ENCODE assay signal across 5 fruit fly cellular contexts in the genomic region with DNA sequence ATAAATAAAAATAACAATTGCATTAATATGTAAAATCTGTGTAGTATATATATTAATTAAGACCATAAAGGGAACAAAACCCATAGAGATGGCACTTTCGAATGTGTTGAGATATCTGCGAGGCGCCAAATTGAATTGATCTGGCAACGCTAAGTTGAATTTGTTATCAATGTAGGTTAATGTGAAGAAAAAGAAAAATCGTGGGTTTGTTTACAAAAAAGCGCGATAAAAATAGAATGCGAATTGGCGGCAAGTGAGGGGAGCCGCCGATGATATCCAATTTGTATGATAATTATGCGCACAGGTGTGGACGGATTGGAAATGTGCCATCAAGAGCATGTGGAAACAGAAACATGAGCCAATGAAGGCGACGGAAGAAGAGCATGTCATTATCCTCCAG.
TF ChIP-seq lines count a peak whose summit lies in the region.

No protein-coding gene starts in this region.

- peak; percentile 29 for TF ChIP-seq CTCF in whole organism, embryonic (GFP tag; optimal IDR thresholded peaks at IDR 0.05; lab: Kevin White, UChicago)

TF ChIP-seq in whole organism, adult, 20 proteins besides CTCF, POLR2A, EP300 and RAD21:
- TF ChIP-seq Mnt (GFP tag; optimal IDR thresholded peaks at IDR 0.05; lab: Kevin White, UChicago), result peak; percentile 42
- TF ChIP-seq CG14711 (tag; optimal IDR thresholded peaks at IDR 0.05; lab: Kevin White, UChicago), result no peak

TF ChIP-seq in whole organism, embryonic, 481 proteins besides CTCF, POLR2A, EP300 and RAD21 (continues in another document):
- TF ChIP-seq kni (GFP tag; optimal IDR thresholded peaks at IDR 0.05; lab: Kevin White, UChicago), result peak; percentile 44
- no peak for TF ChIP-seq Ravus (GFP tag; IDR thresholded peaks at IDR 0.05; lab: Robert Waterston, UW)
- TF ChIP-seq HLH54F (GFP tag; optimal IDR thresholded peaks at IDR 0.05; lab: Kevin White, UChicago), result no peak
- no peak for TF ChIP-seq CG6765 (GFP tag; optimal IDR thresholded peaks at IDR 0.05; lab: Kevin White, UChicago)
- no peak for TF ChIP-seq h (optimal IDR thresholded peaks at IDR 0.05; lab: Kevin White, UChicago)
- peak; percentile 91 for TF ChIP-seq bigmax (GFP tag; optimal IDR thresholded peaks at IDR 0.05; lab: Kevin White, UChicago)
- TF ChIP-seq Sox102F (GFP tag; optimal IDR thresholded peaks at IDR 0.05; lab: Kevin White, UChicago), result no peak
- TF ChIP-seq otp (GFP tag; IDR thresholded peaks at IDR 0.05; lab: Robert Waterston, UW), result no peak
- TF ChIP-seq bbx (GFP tag; IDR thresholded peaks at IDR 0.05; lab: Robert Waterston, UW; ENCODE audit: partially characterized antibody), result peak; percentile 73
- TF ChIP-seq Dad (GFP tag; optimal IDR thresholded peaks at IDR 0.05; lab: Kevin White, UChicago), result no peak
- TF ChIP-seq Dbx (GFP tag; IDR thresholded peaks at IDR 0.05; lab: Robert Waterston, UW), result no peak
- TF ChIP-seq CHES-1-like (GFP tag; optimal IDR thresholded peaks at IDR 0.05; lab: Kevin White, UChicago), result no peak
- 0 out of 2 replicates have a peak, but pooled peaks have one; percentile 14 for TF ChIP-seq ato (GFP tag; IDR thresholded peaks at IDR 0.05; lab: Robert Waterston, UW; ENCODE audit: partially characterized antibody)
- TF ChIP-seq CG11398 (GFP tag; optimal IDR thresholded peaks at IDR 0.05; lab: Kevin White, UChicago), result no peak
- no peak for TF ChIP-seq ranshi (GFP tag; IDR thresholded peaks at IDR 0.05; lab: Robert Waterston, UW)
- TF ChIP-seq crp (GFP tag; optimal IDR thresholded peaks at IDR 0.05; lab: Kevin White, UChicago), result no peak
- no peak for TF ChIP-seq CG9437 (GFP tag; optimal IDR thresholded peaks at IDR 0.05; lab: Kevin White, UChicago)
- TF ChIP-seq zf30C (GFP tag; optimal IDR thresholded peaks at IDR 0.05; lab: Kevin White, UChicago), result no peak
- TF ChIP-seq ase (GFP tag; IDR thresholded peaks at IDR 0.05; lab: Robert Waterston, UW), result no peak
- no peak for TF ChIP-seq ewg (GFP tag; optimal IDR thresholded peaks at IDR 0.05; lab: Kevin White, UChicago)
- TF ChIP-seq Adf1 (GFP tag; IDR thresholded peaks at IDR 0.05; lab: Robert Waterston, UW), result no peak

TF ChIP-seq in whole organism, prepupa, 60 proteins besides CTCF, POLR2A, EP300 and RAD21:
- peak; percentile 33; the same call in 1 of the 2 replicates for TF ChIP-seq CG15336 (GFP tag; IDR thresholded peaks at IDR 0.05; lab: Robert Waterston, UW)
- no peak for TF ChIP-seq spab (GFP tag; optimal IDR thresholded peaks at IDR 0.05; lab: Kevin White, UChicago)
- peak; percentile 59 for TF ChIP-seq fkh (GFP tag; optimal IDR thresholded peaks at IDR 0.05; lab: Kevin White, UChicago)
- TF ChIP-seq CG8632 (GFP tag; optimal IDR thresholded peaks at IDR 0.05; lab: Kevin White, UChicago), result no peak
- peak; percentile 31; the same call in 1 of the 3 replicates for TF ChIP-seq CG8119 (GFP tag; IDR thresholded peaks at IDR 0.05; lab: Robert Waterston, UW)
- no peak for TF ChIP-seq OdsH (GFP tag; optimal IDR thresholded peaks at IDR 0.05; lab: Kevin White, UChicago)
- no peak for TF ChIP-seq Hr39 (GFP tag; optimal IDR thresholded peaks at IDR 0.05; lab: Kevin White, UChicago)
- TF ChIP-seq CG8319 (GFP tag; optimal IDR thresholded peaks at IDR 0.05; lab: Kevin White, UChicago), result no peak
- no peak for TF ChIP-seq CG3032 (tag; optimal IDR thresholded peaks at IDR 0.05; lab: Kevin White, UChicago)
- no peak for TF ChIP-seq Sox14 (GFP tag; optimal IDR thresholded peaks at IDR 0.05; lab: Kevin White, UChicago)

TF ChIP-seq in whole organism, pupa, 21 proteins besides CTCF, POLR2A, EP300 and RAD21:
- no peak for TF ChIP-seq CG9948 (tag; optimal IDR thresholded peaks at IDR 0.05; lab: Kevin White, UChicago)
- no peak for TF ChIP-seq CG8301 (tag; optimal IDR thresholded peaks at IDR 0.05; lab: Kevin White, UChicago)
- no peak for TF ChIP-seq CG13204 (GFP tag; optimal IDR thresholded peaks at IDR 0.05; lab: Kevin White, UChicago)
- TF ChIP-seq fd96Ca (GFP tag; IDR thresholded peaks at IDR 0.05; lab: Robert Waterston, UW), result no peak
- TF ChIP-seq CG8159 (tag; optimal IDR thresholded peaks at IDR 0.05; lab: Kevin White, UChicago), result no peak
- peak; percentile 47 for TF ChIP-seq CG32121 (GFP tag; IDR thresholded peaks at IDR 0.05; lab: Robert Waterston, UW)
- peak; percentile 7 for TF ChIP-seq gl (tag; optimal IDR thresholded peaks at IDR 0.05; lab: Kevin White, UChicago)
- TF ChIP-seq CG17806 (tag; optimal IDR thresholded peaks at IDR 0.05; lab: Kevin White, UChicago), result no peak
- no peak for TF ChIP-seq CG10348 (GFP tag; IDR thresholded peaks at IDR 0.05; lab: Robert Waterston, UW)
- TF ChIP-seq D1 (tag; optimal IDR thresholded peaks at IDR 0.05; lab: Kevin White, UChicago), result no peak
- TF ChIP-seq CG14655 (GFP tag; optimal IDR thresholded peaks at IDR 0.05; lab: Kevin White, UChicago), result no peak

TF ChIP-seq in whole organism, wandering third instar larva, 38 proteins besides CTCF, POLR2A, EP300 and RAD21:
- TF ChIP-seq GATAd (GFP tag; optimal IDR thresholded peaks at IDR 0.05; lab: Kevin White, UChicago), result peak; percentile 73
- TF ChIP-seq Vsx2 (GFP tag; optimal IDR thresholded peaks at IDR 0.05; lab: Kevin White, UChicago; ENCODE audit: partially characterized antibody), result no peak
TF ChIP-seq in whole organism, wandering third instar larva: peak in this region for 1.
